Fruit fly (Drosophila melanogaster): ENCODE measurements around the gene CG43321.

The CG43321 gene

DNA sequence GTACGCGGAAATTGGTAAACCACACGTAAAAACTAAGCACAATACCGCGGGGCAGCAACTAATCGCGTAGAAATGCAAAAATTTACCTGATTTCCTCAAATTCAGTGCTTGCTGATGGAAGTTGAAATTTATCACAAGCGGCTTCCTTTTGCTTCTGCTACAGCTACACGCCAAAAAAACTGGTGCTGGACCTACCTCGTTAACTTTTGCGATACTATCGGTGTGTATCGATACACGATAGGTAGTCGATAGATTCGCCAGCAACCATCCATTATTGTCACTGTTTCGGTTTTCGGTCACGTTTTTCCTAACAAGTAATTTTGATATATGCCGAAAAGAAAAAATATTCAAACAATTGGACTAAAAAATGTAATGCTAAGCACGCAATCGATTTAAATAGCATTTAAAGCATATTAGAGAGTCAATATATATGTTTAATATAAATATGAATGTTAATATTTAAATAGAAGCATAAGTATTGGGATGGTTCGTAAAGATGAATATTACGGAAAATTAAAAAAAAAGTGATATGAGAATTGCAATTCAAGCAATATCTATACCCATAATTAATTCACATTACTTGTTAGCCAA, 44.5 kb upstream of the CG43321 start, which contains the start of gene Sumo:
Gene Sumo (minus strand): TSS at position 223 of the 591 bp plus-strand sequence.
- TF ChIP-seq jim (GFP tag; optimal IDR thresholded peaks at IDR 0.05) = no peak
- TF ChIP-seq Vsx2 (GFP tag; optimal IDR thresholded peaks at IDR 0.05; ENCODE audit: partially characterized antibody) = no peak
- TF ChIP-seq Sp1 (GFP tag; optimal IDR thresholded peaks at IDR 0.05) = peak; percentile 21
- TF ChIP-seq Rel (GFP tag; optimal IDR thresholded peaks at IDR 0.05) = no peak
- TF ChIP-seq Rel (tag; optimal IDR thresholded peaks at IDR 0.05) = peak; percentile 13
- TF ChIP-seq Jra (GFP tag; optimal IDR thresholded peaks at IDR 0.05) = peak; percentile 62
- no peak for TF ChIP-seq tai (GFP tag; optimal IDR thresholded peaks at IDR 0.05)
- no peak for TF ChIP-seq h (GFP tag; optimal IDR thresholded peaks at IDR 0.05)
- no peak for TF ChIP-seq psq (GFP tag; optimal IDR thresholded peaks at IDR 0.05)
- peak; percentile 94 for TF ChIP-seq Hr83 (GFP tag; optimal IDR thresholded peaks at IDR 0.05; ENCODE audit: poor library complexity, severe bottlenecking)
- TF ChIP-seq woc (GFP tag; optimal IDR thresholded peaks at IDR 0.05) = peak; percentile 47
- TF ChIP-seq HLH106 (tag; optimal IDR thresholded peaks at IDR 0.05) = peak; percentile 11
- TF ChIP-seq CrebA (GFP tag; optimal IDR thresholded peaks at IDR 0.05; ENCODE audit: borderline replicate concordance) = no peak
- no peak for TF ChIP-seq N (GFP tag; optimal IDR thresholded peaks at IDR 0.05)
- TF ChIP-seq rgr (GFP tag; optimal IDR thresholded peaks at IDR 0.05) = peak; percentile 22

DNA sequence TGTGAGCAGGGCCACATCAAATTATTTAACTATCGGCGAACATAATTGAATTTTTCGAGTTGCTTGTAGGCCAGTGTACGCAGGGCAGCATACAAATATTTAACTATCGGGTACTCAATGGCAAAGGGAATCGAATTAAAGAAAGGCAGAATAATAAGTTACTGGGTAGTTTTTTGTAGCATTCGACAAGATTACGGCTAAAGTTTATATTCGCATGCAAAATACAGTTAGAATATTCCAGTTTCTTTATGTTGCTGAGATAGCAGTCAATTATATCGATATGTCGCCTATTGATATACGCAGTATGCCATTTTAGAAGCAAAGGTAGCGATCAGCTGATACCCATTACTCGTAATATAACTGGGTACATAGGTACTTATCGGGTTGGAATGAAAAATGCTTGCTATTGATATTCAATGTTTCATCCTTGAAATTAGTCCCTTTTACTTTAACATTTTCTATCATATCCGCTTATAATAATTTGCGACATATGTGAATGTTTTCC, 44.0 kb upstream of the CG43321 start:
- TF ChIP-seq fru (GFP tag; optimal IDR thresholded peaks at IDR 0.05) = peak; percentile 53
- peak; percentile 7 for TF ChIP-seq CG32264 (GFP tag; optimal IDR thresholded peaks at IDR 0.05)
- no peak for TF ChIP-seq HLH106 (tag; optimal IDR thresholded peaks at IDR 0.05)
- peak; percentile 56 for TF ChIP-seq rgr (GFP tag; optimal IDR thresholded peaks at IDR 0.05)
- peak; percentile 23 for TF ChIP-seq ey (GFP tag; optimal IDR thresholded peaks at IDR 0.05)
- peak; percentile 11 for TF ChIP-seq psq (GFP tag; optimal IDR thresholded peaks at IDR 0.05)
- TF ChIP-seq lola (GFP tag; optimal IDR thresholded peaks at IDR 0.05) = no peak
- no peak for TF ChIP-seq pan (optimal IDR thresholded peaks at IDR 0.05)
- no peak for TF ChIP-seq Jra (GFP tag; optimal IDR thresholded peaks at IDR 0.05)
- no peak for TF ChIP-seq Dfd (GFP tag; optimal IDR thresholded peaks at IDR 0.05)
- TF ChIP-seq tai (GFP tag; optimal IDR thresholded peaks at IDR 0.05) = no peak
- no peak for TF ChIP-seq Vsx2 (GFP tag; optimal IDR thresholded peaks at IDR 0.05; ENCODE audit: partially characterized antibody)
- TF ChIP-seq Hr78 (GFP tag; optimal IDR thresholded peaks at IDR 0.05) = no peak
- TF ChIP-seq h (GFP tag; optimal IDR thresholded peaks at IDR 0.05) = peak; percentile 76
- TF ChIP-seq Rel (GFP tag; optimal IDR thresholded peaks at IDR 0.05) = no peak
- TF ChIP-seq Rel (tag; optimal IDR thresholded peaks at IDR 0.05) = no peak
- TF ChIP-seq sv (GFP tag; optimal IDR thresholded peaks at IDR 0.05) = peak; percentile 13
- TF ChIP-seq Hr83 (GFP tag; optimal IDR thresholded peaks at IDR 0.05; ENCODE audit: poor library complexity, severe bottlenecking) = peak; percentile 39
- TF ChIP-seq OdsH (GFP tag; optimal IDR thresholded peaks at IDR 0.05) = peak; percentile 44
- peak; percentile 32 for TF ChIP-seq Sp1 (GFP tag; optimal IDR thresholded peaks at IDR 0.05)
- TF ChIP-seq Myc (optimal IDR thresholded peaks at IDR 0.05) = no peak
- peak in 1 of 2 experiments; percentile 47 for TF ChIP-seq foxo (GFP tag; optimal IDR thresholded peaks at IDR 0.05)
- TF ChIP-seq br (GFP tag; optimal IDR thresholded peaks at IDR 0.05) = no peak
- TF ChIP-seq woc (GFP tag; optimal IDR thresholded peaks at IDR 0.05) = peak; percentile 82

DNA sequence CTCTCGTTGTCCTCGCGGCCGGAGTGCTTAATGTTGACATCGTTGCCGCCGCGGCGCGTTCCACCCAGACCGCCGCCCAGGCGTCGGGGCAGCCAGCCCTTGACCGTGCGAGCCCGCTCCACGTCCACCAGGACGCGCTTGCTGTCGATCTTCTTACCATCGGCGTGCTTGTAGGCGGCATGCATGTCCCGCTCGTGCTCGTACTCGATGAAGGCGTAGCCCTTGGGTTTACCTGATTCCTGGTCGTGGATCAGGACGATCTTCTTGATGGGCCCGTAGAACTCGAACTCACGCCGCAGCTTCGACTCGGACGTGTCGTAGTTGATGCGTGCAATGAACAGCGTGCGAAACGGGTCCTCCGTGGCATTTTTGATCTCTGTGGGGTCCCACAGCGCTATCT, 41.2 kb upstream of the CG43321 start:
- TF ChIP-seq GATAd (GFP tag; optimal IDR thresholded peaks at IDR 0.05) (no peak), dsf (GFP tag; optimal IDR thresholded peaks at IDR 0.05; ENCODE audit: borderline replicate concordance) (no peak)

DNA sequence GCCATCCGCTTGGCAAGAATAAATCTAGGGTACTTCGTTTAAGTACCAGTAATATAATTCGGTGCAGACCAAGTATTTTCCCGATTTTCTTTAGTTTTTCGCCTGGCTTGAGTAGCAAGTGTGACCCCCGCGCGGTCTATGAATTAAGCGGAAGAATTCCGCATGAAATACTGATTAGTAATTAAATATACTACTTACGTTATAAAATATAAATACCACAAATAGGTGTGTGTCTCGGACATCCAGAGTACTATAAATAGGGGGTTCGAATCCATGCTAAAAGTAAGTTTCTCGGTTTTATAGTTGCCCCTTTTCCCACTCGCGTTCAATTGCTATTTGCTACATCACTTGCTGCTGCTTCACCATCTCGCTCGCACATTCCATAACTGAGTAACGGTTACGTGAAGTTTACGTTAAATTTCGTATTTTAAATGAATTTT, 40.4 kb upstream of the CG43321 start, which contains the start of gene snRNP-U1-70K:
Gene snRNP-U1-70K (minus strand): TSS at position 141 of the 440 bp plus-strand sequence.
- TF ChIP-seq usp (GFP tag; optimal IDR thresholded peaks at IDR 0.05) = no peak
- no peak for TF ChIP-seq Jra (GFP tag; optimal IDR thresholded peaks at IDR 0.05)
- TF ChIP-seq CrebA (GFP tag; optimal IDR thresholded peaks at IDR 0.05; ENCODE audit: borderline replicate concordance) = no peak
- TF ChIP-seq Myc (optimal IDR thresholded peaks at IDR 0.05) = peak; percentile 76
- TF ChIP-seq fru (GFP tag; optimal IDR thresholded peaks at IDR 0.05) = peak; percentile 66
- TF ChIP-seq lola (GFP tag; optimal IDR thresholded peaks at IDR 0.05) = no peak
- no peak for TF ChIP-seq Sp1 (GFP tag; optimal IDR thresholded peaks at IDR 0.05)
- no peak for TF ChIP-seq CG9705 (GFP tag; optimal IDR thresholded peaks at IDR 0.05)
- TF ChIP-seq dl (GFP tag; optimal IDR thresholded peaks at IDR 0.05; ENCODE audit: insufficient read depth in 1 of 2, partially characterized antibody in 2 of 2) = peak in 1 of 2 experiments; percentile 70
- peak; percentile 92 for TF ChIP-seq Dif (GFP tag; optimal IDR thresholded peaks at IDR 0.05; ENCODE audit: partially characterized antibody)
- TF ChIP-seq Dfd (GFP tag; optimal IDR thresholded peaks at IDR 0.05) = no peak
- no peak for TF ChIP-seq psq (GFP tag; optimal IDR thresholded peaks at IDR 0.05)
- TF ChIP-seq br (GFP tag; optimal IDR thresholded peaks at IDR 0.05) = no peak
- no peak for TF ChIP-seq Rel (GFP tag; optimal IDR thresholded peaks at IDR 0.05)
- TF ChIP-seq Rel (tag; optimal IDR thresholded peaks at IDR 0.05) = peak; percentile 39
